Worm (Caenorhabditis elegans): ENCODE results near the gene R07G3.7.

DNA sequence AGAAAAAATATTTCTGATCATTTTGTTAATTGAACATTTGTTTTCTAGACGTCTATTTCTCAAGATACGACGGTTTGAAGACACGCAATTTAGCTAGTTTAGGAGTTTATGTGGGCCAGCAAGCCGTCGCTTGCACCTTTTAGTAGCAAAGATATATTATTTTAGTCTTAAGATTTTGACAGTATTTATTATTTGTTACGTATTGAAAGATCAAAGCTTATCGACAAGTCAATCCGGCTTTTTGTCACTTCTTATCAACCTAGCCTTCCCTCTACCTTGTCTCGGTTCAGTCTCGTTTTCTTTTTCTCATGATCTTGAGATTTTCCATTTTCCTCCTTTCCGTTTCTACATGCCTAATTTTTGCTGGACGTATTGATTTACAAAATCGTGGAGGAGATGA, 39.4 kb downstream of the R07G3.7 start, which contains the start of gene F35D2.2:
- TF ChIP-seq flt-1 (GFP tag; IDR thresholded peaks at IDR 0.05): no peak
- TF ChIP-seq aly-1 (tag; optimal IDR thresholded peaks at IDR 0.05): no peak
- no peak for TF ChIP-seq ceh-13 (GFP tag; optimal IDR thresholded peaks at IDR 0.05)
- no peak for TF ChIP-seq F13C5.2 (tag; optimal IDR thresholded peaks at IDR 0.05)
- TF ChIP-seq ama-1 (optimal IDR thresholded peaks at IDR 0.05): no peak
